Worm (Caenorhabditis elegans) whole organism, L2 larva: ENCODE results near the gene srg-27.

Experiments
- R02D3.7 ChIP-seq: fragments of 150-350 bp; optimal IDR thresholded peaks from 2 replicates; lab custom pipeline; 2014; ENCODE audit warnings: missing biosample characterization, missing genetic modification characterization
- ZK546.5 ChIP-seq: sonication (generic microtip); optimal IDR thresholded peaks from 2 replicates; lab custom pipeline; 2017; ENCODE audit warnings: missing biosample characterization, missing genetic modification characterization
- ama-1 ChIP-seq: fragments of 150-350 bp; optimal IDR thresholded peaks from 2 replicates; lab custom pipeline; 2018; ENCODE audit warnings: inconsistent platforms
- ceh-82 ChIP-seq: fragments of 150-350 bp; optimal IDR thresholded peaks from 2 replicates; lab custom pipeline; 2014; ENCODE audit warnings: missing biosample characterization, missing genetic modification characterization
- elt-1 ChIP-seq: fragments of 150-350 bp; optimal IDR thresholded peaks from 2 replicates; lab custom pipeline; 2014; ENCODE audit warnings: missing biosample characterization, missing genetic modification characterization
- lin-13 ChIP-seq: fragments of 150-350 bp; optimal IDR thresholded peaks from 2 replicates; lab custom pipeline; 2014; ENCODE audit warnings: missing biosample characterization, missing genetic modification reagents, missing genetic modification characterization
- nhr-12 ChIP-seq: fragments of 150-350 bp; optimal IDR thresholded peaks from 2 replicates; lab custom pipeline; 2014; ENCODE audit warnings: missing biosample characterization, missing genetic modification characterization
- nhr-25 ChIP-seq: fragments of 150-350 bp; sonication (generic microtip); optimal IDR thresholded peaks from 3 replicates; lab custom pipeline; 2014; ENCODE audit warnings: missing biosample characterization, missing genetic modification characterization
- nhr-77 ChIP-seq: fragments of 150-350 bp; optimal IDR thresholded peaks from 2 replicates; lab custom pipeline; 2014; ENCODE audit warnings: missing biosample characterization, missing genetic modification characterization
- sma-3 ChIP-seq: sonication (generic microtip); optimal IDR thresholded peaks from 2 replicates; lab custom pipeline; 2016; ENCODE audit warnings: missing genetic modification reagents, missing genetic modification characterization, missing compliant biosample characterization
- sma-9 ChIP-seq, 2 experiments: fragments of 150-350 bp in 1 of 2; sonication (generic microtip) in 1 of 2; optimal IDR thresholded peaks; 2 replicates each; lab custom pipeline; 2014 to 2016; ENCODE audit warnings: missing genetic modification characterization in 2 of 2, mild to moderate bottlenecking in 1 of 2, missing biosample characterization in 1 of 2, missing compliant biosample characterization in 1 of 2, missing genetic modification reagents in 1 of 2, moderate library complexity in 1 of 2
- unc-62 ChIP-seq: fragments of 150-350 bp; optimal IDR thresholded peaks from 2 replicates; lab custom pipeline; 2014; ENCODE audit warnings: missing biosample characterization, missing genetic modification reagents, missing genetic modification characterization
- zag-1 ChIP-seq: fragments of 150-350 bp; optimal IDR thresholded peaks from 2 replicates; lab custom pipeline; 2014; ENCODE audit warnings: missing biosample characterization, missing genetic modification characterization
- ztf-11 ChIP-seq: sonication (generic microtip); optimal IDR thresholded peaks from 2 replicates; lab custom pipeline; 2017; ENCODE audit warnings: missing biosample characterization, missing genetic modification characterization

- TF ChIP-seq ama-1 (lab: Kevin White, UChicago) (no peak), sma-3 (no peak), nhr-25 (tag; lab: Kevin White, UChicago) (no peak), ZK546.5 (no peak), nhr-12 (tag; lab: Kevin White, UChicago) (no peak), sma-9 (GFP tag; optimal IDR thresholded peaks at IDR 0.05; lab: Kevin White, UChicago) (no peak), sma-9 (tag; optimal IDR thresholded peaks at IDR 0.05; lab: Kevin White, UChicago) (no peak), ztf-11 (tag; lab: Kevin White, UChicago) (no peak), ceh-82 (tag; lab: Kevin White, UChicago) (no peak), nhr-77 (tag; lab: Kevin White, UChicago) (no peak), zag-1 (tag; lab: Kevin White, UChicago) (no peak), elt-1 (tag; lab: Kevin White, UChicago) (no peak), lin-13 (GFP tag; lab: Kevin White, UChicago) (no peak), unc-62 (GFP tag; lab: Kevin White, UChicago) (no peak), R02D3.7 (tag; lab: Kevin White, UChicago) (no peak)
Observed at ce11 chrV:5303389-5303788, 36.2 kb upstream of the srg-27 start, which contains the start of gene ncx-2.
